Worm (Caenorhabditis elegans) whole organism, L2 larva: ENCODE data around the gene T10B5.7.

ENCODE experiments used
- C34F6.9 ChIP-seq: fragments of 150-350 bp; optimal IDR thresholded peaks from 2 replicates; lab custom pipeline; 2014; ENCODE audit warnings: missing biosample characterization, missing genetic modification characterization
- F13H6.1 ChIP-seq: sonication (generic microtip); optimal IDR thresholded peaks from 2 replicates; lab custom pipeline; 2016; ENCODE audit warnings: missing genetic modification characterization, missing compliant biosample characterization
- R02D3.7 ChIP-seq: fragments of 150-350 bp; optimal IDR thresholded peaks from 2 replicates; lab custom pipeline; 2014; ENCODE audit warnings: missing biosample characterization, missing genetic modification characterization
- Y55F3AM.14 ChIP-seq: fragments of 200-800 bp; sonication (Bioruptor generic); optimal IDR thresholded peaks from 2 replicates; lab custom pipeline; 2018; ENCODE audit warnings: mild to moderate bottlenecking, missing genetic modification characterization, missing compliant biosample characterization
- ZK546.5 ChIP-seq: sonication (generic microtip); optimal IDR thresholded peaks from 2 replicates; lab custom pipeline; 2017; ENCODE audit warnings: missing biosample characterization, missing genetic modification characterization
- alr-1 ChIP-seq: fragments of 150-350 bp; optimal IDR thresholded peaks from 2 replicates; lab custom pipeline; 2014; ENCODE audit warnings: missing biosample characterization, missing genetic modification characterization
- aly-2 ChIP-seq: fragments of 150-350 bp; optimal IDR thresholded peaks from 2 replicates; lab custom pipeline; 2014; ENCODE audit warnings: missing biosample characterization, missing genetic modification characterization
- ama-1 ChIP-seq: fragments of 150-350 bp; optimal IDR thresholded peaks from 2 replicates; lab custom pipeline; 2018; ENCODE audit warnings: inconsistent platforms
- blmp-1 ChIP-seq: sonication (generic microtip); optimal IDR thresholded peaks from 2 replicates; lab custom pipeline; 2017; ENCODE audit warnings: missing genetic modification characterization, mild to moderate bottlenecking, missing compliant biosample characterization, antibody characterized with exemption, moderate library complexity; ENCODE audit not compliant: insufficient read depth
- ceh-16 ChIP-seq: fragments of 150-350 bp; optimal IDR thresholded peaks from 2 replicates; lab custom pipeline; 2014; ENCODE audit warnings: missing biosample characterization, missing genetic modification characterization
- ceh-82 ChIP-seq: fragments of 150-350 bp; optimal IDR thresholded peaks from 2 replicates; lab custom pipeline; 2014; ENCODE audit warnings: missing biosample characterization, missing genetic modification characterization
- crh-2 ChIP-seq: sonication (generic microtip); optimal IDR thresholded peaks from 2 replicates; lab custom pipeline; 2017; ENCODE audit warnings: missing biosample characterization, missing genetic modification characterization
- dmd-4 ChIP-seq: sonication (generic microtip); optimal IDR thresholded peaks from 2 replicates; lab custom pipeline; 2017; ENCODE audit warnings: missing biosample characterization, missing genetic modification characterization
- egl-27 ChIP-seq: sonication (generic microtip); optimal IDR thresholded peaks from 3 replicates; lab custom pipeline; 2017; ENCODE audit warnings: missing biosample characterization, missing genetic modification reagents, missing genetic modification characterization
- elt-1 ChIP-seq: fragments of 150-350 bp; optimal IDR thresholded peaks from 2 replicates; lab custom pipeline; 2014; ENCODE audit warnings: missing biosample characterization, missing genetic modification characterization
- elt-3 ChIP-seq: sonication (generic microtip); optimal IDR thresholded peaks from 2 replicates; lab custom pipeline; 2017; ENCODE audit warnings: missing biosample characterization, missing genetic modification characterization
- fos-1 ChIP-seq: fragments of 150-350 bp; optimal IDR thresholded peaks from 2 replicates; lab custom pipeline; 2014; ENCODE audit warnings: missing biosample characterization, missing genetic modification characterization
- gmeb-1 ChIP-seq: fragments of 150-350 bp; optimal IDR thresholded peaks from 2 replicates; lab custom pipeline; 2014; ENCODE audit warnings: missing biosample characterization, missing genetic modification characterization
- lin-11 ChIP-seq: fragments of 150-350 bp; sonication (generic microtip); optimal IDR thresholded peaks from 2 replicates; lab custom pipeline; 2014; ENCODE audit warnings: missing biosample characterization, missing genetic modification characterization, inconsistent platforms, mixed read lengths
- lin-13 ChIP-seq: fragments of 150-350 bp; optimal IDR thresholded peaks from 2 replicates; lab custom pipeline; 2014; ENCODE audit warnings: missing biosample characterization, missing genetic modification reagents, missing genetic modification characterization
- lin-39 ChIP-seq: fragments of 150-350 bp; optimal IDR thresholded peaks from 2 replicates; lab custom pipeline; 2014; ENCODE audit warnings: missing biosample characterization, missing genetic modification reagents, missing genetic modification characterization
- lsy-2 ChIP-seq, 2 experiments: fragments of 150-350 bp in 1 of 2; sonication (generic microtip) in 1 of 2; optimal IDR thresholded peaks; 2 replicates each; lab custom pipeline; 2014 to 2017; ENCODE audit warnings: missing biosample characterization in 2 of 2, missing genetic modification characterization in 2 of 2
- mab-5 ChIP-seq: fragments of 150-350 bp; optimal IDR thresholded peaks from 2 replicates; lab custom pipeline; 2014; ENCODE audit warnings: missing biosample characterization, missing genetic modification characterization
- mbf-1 ChIP-seq: sonication (generic microtip); optimal IDR thresholded peaks from 2 replicates; lab custom pipeline; 2017; ENCODE audit warnings: missing biosample characterization, missing genetic modification characterization
- mdl-1 ChIP-seq, 2 experiments: fragments of 150-350 bp in 1 of 2; sonication (generic microtip) in 1 of 2; optimal IDR thresholded peaks; 2 replicates each; lab custom pipeline; 2017; ENCODE audit warnings: missing biosample characterization in 2 of 2, missing genetic modification characterization in 2 of 2
- nhr-10 ChIP-seq: sonication (generic microtip); optimal IDR thresholded peaks from 2 replicates; lab custom pipeline; 2017; ENCODE audit warnings: missing biosample characterization, missing genetic modification characterization
- nhr-11 ChIP-seq: fragments of 150-350 bp; optimal IDR thresholded peaks from 2 replicates; lab custom pipeline; 2014; ENCODE audit warnings: missing biosample characterization, missing genetic modification characterization
- nhr-12 ChIP-seq: fragments of 150-350 bp; optimal IDR thresholded peaks from 2 replicates; lab custom pipeline; 2014; ENCODE audit warnings: missing biosample characterization, missing genetic modification characterization
- nhr-129 ChIP-seq: fragments of 150-350 bp; optimal IDR thresholded peaks from 2 replicates; lab custom pipeline; 2014; ENCODE audit warnings: missing biosample characterization, missing genetic modification characterization
- nhr-21 ChIP-seq: fragments of 150-350 bp; optimal IDR thresholded peaks from 2 replicates; lab custom pipeline; 2014; ENCODE audit warnings: missing biosample characterization, missing genetic modification characterization
- nhr-23 ChIP-seq: fragments of 150-350 bp; optimal IDR thresholded peaks from 2 replicates; lab custom pipeline; 2014; ENCODE audit warnings: missing biosample characterization, missing genetic modification reagents, missing genetic modification characterization
- nhr-237 ChIP-seq: fragments of 150-350 bp; optimal IDR thresholded peaks from 2 replicates; lab custom pipeline; 2014; ENCODE audit warnings: missing biosample characterization, missing genetic modification characterization
- nhr-25 ChIP-seq: fragments of 150-350 bp; sonication (generic microtip); optimal IDR thresholded peaks from 3 replicates; lab custom pipeline; 2014; ENCODE audit warnings: missing biosample characterization, missing genetic modification characterization
- nhr-6 ChIP-seq: fragments of 150-350 bp; optimal IDR thresholded peaks from 2 replicates; lab custom pipeline; 2014; ENCODE audit warnings: missing biosample characterization, missing genetic modification characterization
- nhr-77 ChIP-seq: fragments of 150-350 bp; optimal IDR thresholded peaks from 2 replicates; lab custom pipeline; 2014; ENCODE audit warnings: missing biosample characterization, missing genetic modification characterization
- peb-1 ChIP-seq: fragments of 150-350 bp; optimal IDR thresholded peaks from 2 replicates; lab custom pipeline; 2014; ENCODE audit warnings: missing biosample characterization, missing genetic modification characterization
- sem-4 ChIP-seq: fragments of 150-350 bp; optimal IDR thresholded peaks from 2 replicates; lab custom pipeline; 2014; ENCODE audit warnings: missing biosample characterization, missing genetic modification reagents, missing genetic modification characterization
- skn-1 ChIP-seq: sonication (generic microtip); optimal IDR thresholded peaks from 2 replicates; lab custom pipeline; 2017; ENCODE audit warnings: missing biosample characterization, missing genetic modification characterization
- sma-3 ChIP-seq: sonication (generic microtip); optimal IDR thresholded peaks from 2 replicates; lab custom pipeline; 2016; ENCODE audit warnings: missing genetic modification reagents, missing genetic modification characterization, missing compliant biosample characterization
- sma-9 ChIP-seq, 2 experiments: fragments of 150-350 bp in 1 of 2; sonication (generic microtip) in 1 of 2; optimal IDR thresholded peaks; 2 replicates each; lab custom pipeline; 2014 to 2016; ENCODE audit warnings: missing genetic modification characterization in 2 of 2, mild to moderate bottlenecking in 1 of 2, missing biosample characterization in 1 of 2, missing compliant biosample characterization in 1 of 2, missing genetic modification reagents in 1 of 2, moderate library complexity in 1 of 2
- snpc-4 ChIP-seq: fragments of 150-350 bp; optimal IDR thresholded peaks from 2 replicates; lab custom pipeline; 2014; ENCODE audit warnings: missing biosample characterization, missing genetic modification characterization
- unc-39 ChIP-seq: fragments of 150-350 bp; optimal IDR thresholded peaks from 2 replicates; lab custom pipeline; 2014; ENCODE audit warnings: missing biosample characterization, missing genetic modification characterization
- unc-55 ChIP-seq: fragments of 150-350 bp; sonication (generic microtip); optimal IDR thresholded peaks from 3 replicates; lab custom pipeline; 2014; ENCODE audit warnings: missing biosample characterization, missing genetic modification reagents, missing genetic modification characterization
- unc-62 ChIP-seq: fragments of 150-350 bp; optimal IDR thresholded peaks from 2 replicates; lab custom pipeline; 2014; ENCODE audit warnings: missing biosample characterization, missing genetic modification reagents, missing genetic modification characterization
- zag-1 ChIP-seq: fragments of 150-350 bp; optimal IDR thresholded peaks from 2 replicates; lab custom pipeline; 2014; ENCODE audit warnings: missing biosample characterization, missing genetic modification characterization
- ztf-1 ChIP-seq: fragments of 200-800 bp; sonication (Bioruptor generic); conservative IDR thresholded peaks from 2 replicates; pipeline ENCODE4 v1.3.6; 2022; ENCODE audit warnings: missing genetic modification characterization, missing compliant biosample characterization
- ztf-11 ChIP-seq: sonication (generic microtip); optimal IDR thresholded peaks from 2 replicates; lab custom pipeline; 2017; ENCODE audit warnings: missing biosample characterization, missing genetic modification characterization
- ztf-4 ChIP-seq: fragments of 150-350 bp; optimal IDR thresholded peaks from 2 replicates; lab custom pipeline; 2014; ENCODE audit warnings: missing biosample characterization, missing genetic modification characterization

T10B5.7 gene

ce11 chrV:1868596-1869263, 22.7 kb downstream of the T10B5.7 start, which contains the start of gene knl-3:
TSS of gene knl-3 (plus strand) at chrV:1869213.
- TF ChIP-seq egl-27 (tag; lab: Kevin White, UChicago): peak; percentile 62
- TF ChIP-seq zag-1 (tag; lab: Kevin White, UChicago): peak; percentile 32
- no peak for TF ChIP-seq sma-9 (GFP tag; optimal IDR thresholded peaks at IDR 0.05; lab: Kevin White, UChicago)
- TF ChIP-seq sma-9 (tag; optimal IDR thresholded peaks at IDR 0.05; lab: Kevin White, UChicago): no peak
- no peak for TF ChIP-seq mbf-1 (tag; lab: Kevin White, UChicago)
- peak; percentile 97 for TF ChIP-seq gmeb-1
- no peak for TF ChIP-seq skn-1 (tag; lab: Kevin White, UChicago)
- peak; percentile 76 for TF ChIP-seq ceh-16 (tag; lab: Kevin White, UChicago)
- TF ChIP-seq aly-2 (tag; lab: Kevin White, UChicago): no peak
- peak; percentile 85 for TF ChIP-seq nhr-21 (tag; lab: Kevin White, UChicago)
- peak; percentile 47 for TF ChIP-seq Y55F3AM.14
- no peak for TF ChIP-seq peb-1 (tag; lab: Kevin White, UChicago)
- TF ChIP-seq nhr-23 (tag; lab: Kevin White, UChicago): no peak
- peak; percentile 93 for TF ChIP-seq crh-2 (tag; lab: Kevin White, UChicago)
- no peak for TF ChIP-seq elt-1
- TF ChIP-seq blmp-1 (tag; lab: Kevin White, UChicago): peak; percentile 47
- no peak for TF ChIP-seq elt-3
- TF ChIP-seq sma-3 (GFP tag; lab: Kevin White, UChicago): peak; percentile 83
- peak; percentile 2 for TF ChIP-seq ZK546.5
- peak; percentile 75 for TF ChIP-seq mab-5 (tag; lab: Kevin White, UChicago)
- no peak for TF ChIP-seq ztf-1 (GFP tag; lab: Robert Waterston, UW)
- TF ChIP-seq unc-62 (GFP tag; lab: Kevin White, UChicago): no peak
- peak; percentile 86 for TF ChIP-seq lin-13 (GFP tag; lab: Kevin White, UChicago)
- TF ChIP-seq R02D3.7 (tag; lab: Kevin White, UChicago): peak; percentile 31
- TF ChIP-seq unc-39: no peak
- TF ChIP-seq dmd-4 (tag; lab: Kevin White, UChicago): no peak
- TF ChIP-seq lsy-2 (tag; optimal IDR thresholded peaks at IDR 0.05; lab: Kevin White, UChicago): peak; percentile 83 to 91
- no peak for TF ChIP-seq alr-1 (tag; lab: Kevin White, UChicago)
- peak; percentile 70 for TF ChIP-seq nhr-10 (tag; lab: Kevin White, UChicago)
- TF ChIP-seq nhr-11 (tag; lab: Kevin White, UChicago): no peak
- TF ChIP-seq nhr-12 (tag; lab: Kevin White, UChicago): no peak
- TF ChIP-seq F13H6.1 (tag; lab: Kevin White, UChicago): peak; percentile 84
- peak; percentile 93 for TF ChIP-seq C34F6.9 (tag; lab: Kevin White, UChicago)
- TF ChIP-seq sem-4: peak; percentile 56
- TF ChIP-seq snpc-4 (tag; lab: Kevin White, UChicago): peak; percentile 68
- TF ChIP-seq ama-1: no peak
- peak; percentile 92 for TF ChIP-seq unc-55
- TF ChIP-seq ztf-4: no peak
- no peak for TF ChIP-seq nhr-77
- TF ChIP-seq lin-11: peak; percentile 86
- no peak for TF ChIP-seq nhr-237
- no peak for TF ChIP-seq ceh-82 (tag; lab: Kevin White, UChicago)
- TF ChIP-seq lin-39 (tag; lab: Kevin White, UChicago): no peak
- peak; percentile 63 for TF ChIP-seq fos-1
- peak; percentile 89 for TF ChIP-seq nhr-25
- peak; percentile 73 for TF ChIP-seq nhr-129
- TF ChIP-seq ztf-11: no peak
- peak; percentile 19 for TF ChIP-seq nhr-6 (tag; lab: Kevin White, UChicago)
- peak in 1 of 2 experiments; percentile 41 for TF ChIP-seq mdl-1 (tag; optimal IDR thresholded peaks at IDR 0.05; lab: Kevin White, UChicago)
